Fruit fly (Drosophila melanogaster): ENCODE data around the gene Asciz.

Asciz gene

dm6 chr3L:3166200-3166695 is at the start of gene Asciz:
TSS of gene Asciz (minus strand) at chr3L:3166250.
- TF ChIP-seq CG7786 (GFP tag; optimal IDR thresholded peaks at IDR 0.05) = no peak
- no peak for TF ChIP-seq Abd-B (GFP tag; optimal IDR thresholded peaks at IDR 0.05)
- TF ChIP-seq CG15479 (GFP tag; optimal IDR thresholded peaks at IDR 0.05) = peak; percentile 4
- TF ChIP-seq CG11093 (GFP tag; IDR thresholded peaks at IDR 0.05) = no peak
- TF ChIP-seq Rfx (GFP tag; IDR thresholded peaks at IDR 0.05) = peak; percentile 28; the same call in 1 of the 2 replicates

dm6 chr3L:3208895-3209294 is 42.8 kb upstream of the Asciz start, which contains the start of the genes CG32269 and CG32270:
TSS of gene CG32269 (minus strand) at chr3L:3208985.
TSS of gene CG32270 (minus strand) at chr3L:3208985.
- TF ChIP-seq mirr (GFP tag; optimal IDR thresholded peaks at IDR 0.05) (peak; percentile 66), CG6813 (GFP tag; optimal IDR thresholded peaks at IDR 0.05) (peak; percentile 18), hb (GFP tag; IDR thresholded peaks at IDR 0.05; ENCODE audit: partially characterized antibody) (no peak), CG18619 (GFP tag; optimal IDR thresholded peaks at IDR 0.05) (peak; percentile 3), caup (GFP tag; optimal IDR thresholded peaks at IDR 0.05; ENCODE audit: severe bottlenecking) (peak; percentile 11), MTF-1 (GFP tag; optimal IDR thresholded peaks at IDR 0.05; ENCODE audit: borderline replicate concordance) (peak; percentile 0), Trl (optimal IDR thresholded peaks at IDR 0.05) (no peak), Trl (GFP tag; optimal IDR thresholded peaks at IDR 0.05) (peak; percentile 0), fd64A (GFP tag; optimal IDR thresholded peaks at IDR 0.05) (no peak), kah (GFP tag; optimal IDR thresholded peaks at IDR 0.05) (peak; percentile 71), HLHmδ (GFP tag; optimal IDR thresholded peaks at IDR 0.05) (peak; percentile 30), dmrt99B (tag; optimal IDR thresholded peaks at IDR 0.05) (no peak)

dm6 chr3L:3206263-3206662 is 40.2 kb upstream of the Asciz start, which contains the start of gene CG33160:
TSS of gene CG33160 (minus strand) at chr3L:3206363.
- no peak for TF ChIP-seq CG3281 (GFP tag; optimal IDR thresholded peaks at IDR 0.05)

- TF ChIP-seq bigmax (GFP tag; optimal IDR thresholded peaks at IDR 0.05) (no peak), chm (GFP tag; IDR thresholded peaks at IDR 0.05) (no peak), CG3838 (GFP tag; optimal IDR thresholded peaks at IDR 0.05) (no peak), CG1603 (tag; optimal IDR thresholded peaks at IDR 0.05) (no peak), esg (GFP tag; conservative IDR thresholded peaks at IDR 0.05) (no peak), CG7839 (tag; optimal IDR thresholded peaks at IDR 0.05) (no peak), br (optimal IDR thresholded peaks at IDR 0.05) (no peak), H15 (GFP tag; IDR thresholded peaks at IDR 0.05) (no peak), CG5180 (GFP tag; optimal IDR thresholded peaks at IDR 0.05) (no peak), Ssrp (tag; optimal IDR thresholded peaks at IDR 0.05) (no peak), Hmr (GFP tag; optimal IDR thresholded peaks at IDR 0.05) (no peak), CG7271 (tag; optimal IDR thresholded peaks at IDR 0.05) (no peak), CG11093 (GFP tag; IDR thresholded peaks at IDR 0.05) (no peak), Aef1 (GFP tag; IDR thresholded peaks at IDR 0.05) (no peak), GATAe (GFP tag; conservative IDR thresholded peaks at IDR 0.05) (no peak), CG5953 (GFP tag; IDR thresholded peaks at IDR 0.05) (no peak), CG13123 (GFP tag; optimal IDR thresholded peaks at IDR 0.05) (no peak), cato (GFP tag; optimal IDR thresholded peaks at IDR 0.05; ENCODE audit: borderline replicate concordance) (no peak)
Observed at dm6 chr3L:3205349-3205748, 39.3 kb upstream of the Asciz start, which contains the start of gene CG32277. TSS of gene CG32277 (minus strand) at chr3L:3205449.
